Fruit fly (Drosophila melanogaster) whole organism, embryonic: ENCODE data around the gene GCC88.
A peak's percentile ranks its signal among the peaks of the same experiment; 100 is the strongest.

ENCODE experiments used
- Ada2b ChIP-seq: fragments of 200-800 bp; sonication (Bioruptor generic); IDR thresholded peaks from 2 replicates; pipeline ENCODE4 v1.3.6; 2022; ENCODE audit warnings: missing biosample characterization, missing genetic modification characterization
- CG11723 ChIP-seq: fragments of 200-800 bp; sonication (Bioruptor generic); optimal IDR thresholded peaks from 2 replicates; lab custom pipeline; 2017; ENCODE audit warnings: missing biosample characterization, mild to moderate bottlenecking, missing genetic modification characterization
- CG12071 ChIP-seq: fragments of 200-800 bp; sonication (Bioruptor generic); optimal IDR thresholded peaks from 3 replicates; lab custom pipeline; 2018; ENCODE audit warnings: missing biosample characterization, mild to moderate bottlenecking, missing genetic modification characterization
- CG14014 ChIP-seq: fragments of 200-800 bp; sonication (Bioruptor generic); IDR thresholded peaks from 2 replicates; pipeline ENCODE4 v1.3.6; 2022; ENCODE audit warnings: missing biosample characterization, missing genetic modification characterization
- CG14441 ChIP-seq: fragments of 200-800 bp; sonication (Bioruptor generic); IDR thresholded peaks from 2 replicates; pipeline ENCODE4 v1.3.6; 2022; ENCODE audit warnings: missing biosample characterization, missing genetic modification characterization
- CG1603 ChIP-seq: fragments of 200-800 bp; sonication (Bioruptor generic); optimal IDR thresholded peaks from 2 replicates; lab custom pipeline; 2019; ENCODE audit warnings: missing biosample characterization, mild to moderate bottlenecking, missing genetic modification characterization, moderate library complexity
- CG16779 ChIP-seq: fragments of 200-800 bp; sonication (Bioruptor generic); IDR thresholded peaks from 2 replicates; pipeline ENCODE4 v1.3.6; 2022; ENCODE audit warnings: missing biosample characterization, missing genetic modification characterization
- CG16863 ChIP-seq: fragments of 200-800 bp; sonication (Bioruptor generic); optimal IDR thresholded peaks from 3 replicates; lab custom pipeline; 2016; ENCODE audit warnings: missing biosample characterization, missing genetic modification characterization
- CG17568 ChIP-seq: fragments of 200-800 bp; sonication (Bioruptor generic); optimal IDR thresholded peaks from 2 replicates; lab custom pipeline; 2018; ENCODE audit warnings: missing biosample characterization, mild to moderate bottlenecking, missing genetic modification characterization, moderate library complexity
- CG2678 ChIP-seq: fragments of 200-800 bp; sonication (Bioruptor generic); optimal IDR thresholded peaks from 3 replicates; lab custom pipeline; 2019; ENCODE audit warnings: missing biosample characterization, mild to moderate bottlenecking, missing genetic modification characterization, moderate library complexity
- CG3065 ChIP-seq: fragments of 200-800 bp; sonication (Bioruptor generic); optimal IDR thresholded peaks from 2 replicates; lab custom pipeline; 2016; ENCODE audit warnings: missing biosample characterization, missing genetic modification characterization
- CG32767 ChIP-seq: fragments of 200-800 bp; sonication (Bioruptor generic); IDR thresholded peaks from 2 replicates; pipeline ENCODE4 v1.3.6; 2022; ENCODE audit warnings: missing biosample characterization, missing genetic modification characterization
- CG32772 ChIP-seq: fragments of 200-800 bp; sonication (Bioruptor generic); IDR thresholded peaks from 2 replicates; pipeline ENCODE4 v1.3.6; 2022; ENCODE audit warnings: missing biosample characterization, missing genetic modification characterization
- CG3995 ChIP-seq: fragments of 200-800 bp; sonication (Bioruptor generic); optimal IDR thresholded peaks from 3 replicates; lab custom pipeline; 2016; ENCODE audit warnings: missing biosample characterization, missing genetic modification characterization
- CG4282 ChIP-seq: fragments of 200-800 bp; sonication (Bioruptor generic); optimal IDR thresholded peaks from 2 replicates; lab custom pipeline; 2016; ENCODE audit warnings: missing biosample characterization, missing genetic modification characterization
- CG4360 ChIP-seq: fragments of 200-800 bp; sonication (Bioruptor generic); IDR thresholded peaks from 2 replicates; pipeline ENCODE4 v1.3.6; 2022; ENCODE audit warnings: missing biosample characterization, missing genetic modification characterization
- CG6175 ChIP-seq: fragments of 200-800 bp; sonication (Bioruptor generic); IDR thresholded peaks from 3 replicates; pipeline ENCODE4 v1.3.6; 2022; ENCODE audit warnings: missing biosample characterization, missing genetic modification characterization
- CG6654 ChIP-seq: fragments of 200-800 bp; sonication (Bioruptor generic); optimal IDR thresholded peaks from 2 replicates; lab custom pipeline; 2017; ENCODE audit warnings: missing biosample characterization, mild to moderate bottlenecking, missing genetic modification characterization
- CG7556 ChIP-seq: fragments of 200-800 bp; sonication (Bioruptor generic); optimal IDR thresholded peaks from 2 replicates; lab custom pipeline; 2017; ENCODE audit warnings: missing biosample characterization, mild to moderate bottlenecking, missing genetic modification characterization
- CG7786 ChIP-seq: fragments of 200-800 bp; sonication (Bioruptor generic); optimal IDR thresholded peaks from 2 replicates; lab custom pipeline; 2016; ENCODE audit warnings: missing biosample characterization, missing genetic modification characterization
- CG8281 ChIP-seq: fragments of 200-800 bp; sonication (Bioruptor generic); optimal IDR thresholded peaks from 2 replicates; lab custom pipeline; 2018; ENCODE audit warnings: missing biosample characterization, mild to moderate bottlenecking, missing genetic modification characterization, moderate library complexity
- CG8765 ChIP-seq: fragments of 200-800 bp; sonication (Bioruptor generic); IDR thresholded peaks from 2 replicates; pipeline ENCODE4 v1.3.6; 2022; ENCODE audit warnings: missing biosample characterization, missing genetic modification characterization
- CG8924 ChIP-seq: fragments of 200-800 bp; optimal IDR thresholded peaks from 3 replicates; lab custom pipeline; 2019; ENCODE audit warnings: missing biosample characterization, mild to moderate bottlenecking, missing genetic modification characterization, moderate library complexity
- CG9727 ChIP-seq: fragments of 200-800 bp; sonication (Bioruptor generic); optimal IDR thresholded peaks from 3 replicates; lab custom pipeline; 2017; ENCODE audit warnings: missing biosample characterization, mild to moderate bottlenecking, missing genetic modification characterization
- CkIIα-i1 ChIP-seq: fragments of 200-800 bp; sonication (Bioruptor generic); IDR thresholded peaks from 2 replicates; pipeline ENCODE4 v1.3.6; 2022; ENCODE audit warnings: missing biosample characterization, missing genetic modification characterization
- Deaf1 ChIP-seq: fragments of 200-800 bp; optimal IDR thresholded peaks from 3 replicates; lab custom pipeline; 2019; ENCODE audit warnings: missing biosample characterization, mild to moderate bottlenecking, missing genetic modification characterization, moderate library complexity
- Dll ChIP-seq: fragments of 200-800 bp; sonication (Bioruptor generic); IDR thresholded peaks from 4 replicates; pipeline ENCODE4 v1.3.6; 2022; ENCODE audit warnings: missing biosample characterization, missing genetic modification characterization; ENCODE audit not compliant: partially characterized antibody
- Dref ChIP-seq: fragments of 200-800 bp; sonication (Bioruptor generic); IDR thresholded peaks from 2 replicates; pipeline ENCODE4 v1.3.6; 2022; ENCODE audit warnings: missing biosample characterization, missing genetic modification characterization
- NfI ChIP-seq: fragments of 200-800 bp; sonication (Bioruptor generic); optimal IDR thresholded peaks from 3 replicates; lab custom pipeline; 2018; ENCODE audit warnings: missing biosample characterization, mild to moderate bottlenecking, missing genetic modification characterization, moderate library complexity
- Rfx ChIP-seq: fragments of 200-800 bp; sonication (Bioruptor generic); IDR thresholded peaks from 2 replicates; pipeline ENCODE4 v1.3.6; 2022; ENCODE audit warnings: missing biosample characterization, missing genetic modification characterization
- Spps ChIP-seq: fragments of 200-800 bp; sonication (Bioruptor generic); optimal IDR thresholded peaks from 2 replicates; lab custom pipeline; 2018; ENCODE audit warnings: missing biosample characterization, mild to moderate bottlenecking, missing genetic modification characterization
- Sry-β ChIP-seq: fragments of 200-800 bp; sonication (Bioruptor generic); optimal IDR thresholded peaks from 2 replicates; lab custom pipeline; 2018; ENCODE audit warnings: missing biosample characterization, mild to moderate bottlenecking, missing genetic modification characterization, moderate library complexity
- Sry-δ ChIP-seq: fragments of 200-800 bp; sonication (Bioruptor generic); optimal IDR thresholded peaks from 2 replicates; lab custom pipeline; 2016; ENCODE audit warnings: missing biosample characterization, missing genetic modification characterization
- Trl ChIP-seq, 3 experiments: fragments of >200 bp in 2 of 3; fragments of 200-800 bp in 1 of 3; sonication (Bioruptor generic) in 1 of 3; optimal IDR thresholded peaks; 2 replicates in 1 of 3; 3 replicates in 2 of 3; lab custom pipeline; 2016 to 2017; ENCODE audit warnings: missing biosample characterization in 1 of 3, missing genetic modification characterization in 1 of 3
- Xrp1 ChIP-seq: fragments of 200-800 bp; sonication (Bioruptor generic); IDR thresholded peaks from 2 replicates; pipeline ENCODE4 v1.3.6; 2022; ENCODE audit warnings: missing biosample characterization, missing genetic modification characterization
- bab2 ChIP-seq: fragments of 200-800 bp; sonication (Bioruptor generic); optimal IDR thresholded peaks from 2 replicates; lab custom pipeline; 2016; ENCODE audit warnings: missing biosample characterization, missing genetic modification characterization
- bcd ChIP-seq: fragments of 200-800 bp; sonication (Bioruptor generic); optimal IDR thresholded peaks from 2 replicates; lab custom pipeline; 2017; ENCODE audit warnings: missing biosample characterization, mild to moderate bottlenecking, missing genetic modification characterization
- dysf ChIP-seq: fragments of 200-800 bp; sonication (Bioruptor generic); IDR thresholded peaks from 3 replicates; pipeline ENCODE4 v1.3.6; 2022; ENCODE audit warnings: missing biosample characterization, missing genetic modification characterization
- en ChIP-seq: fragments of 200-800 bp; sonication (Bioruptor generic); optimal IDR thresholded peaks from 2 replicates; lab custom pipeline; 2016; ENCODE audit warnings: missing biosample characterization, missing genetic modification characterization
- exex ChIP-seq: fragments of 200-800 bp; sonication (Bioruptor generic); optimal IDR thresholded peaks from 4 replicates; lab custom pipeline; 2018; ENCODE audit warnings: missing biosample characterization, mild to moderate bottlenecking, missing genetic modification characterization, moderate library complexity
- ftz-f1 ChIP-seq: fragments of 200-800 bp; sonication (Bioruptor generic); optimal IDR thresholded peaks from 2 replicates; lab custom pipeline; 2016; ENCODE audit warnings: missing biosample characterization, missing genetic modification characterization
- kay ChIP-seq: fragments of 200-800 bp; sonication (Bioruptor generic); optimal IDR thresholded peaks from 2 replicates; lab custom pipeline; 2016; ENCODE audit warnings: missing biosample characterization, missing genetic modification characterization
- lilli ChIP-seq: fragments of 200-800 bp; sonication (Bioruptor generic); optimal IDR thresholded peaks from 3 replicates; lab custom pipeline; 2016; ENCODE audit warnings: missing biosample characterization, missing genetic modification characterization
- pfk ChIP-seq: fragments of 200-800 bp; sonication (Bioruptor generic); optimal IDR thresholded peaks from 2 replicates; lab custom pipeline; 2018; ENCODE audit warnings: missing biosample characterization, mild to moderate bottlenecking, missing genetic modification characterization, moderate library complexity
- repo ChIP-seq: fragments of 200-800 bp; sonication (Bioruptor generic); optimal IDR thresholded peaks from 2 replicates; lab custom pipeline; 2016; ENCODE audit warnings: missing biosample characterization, missing genetic modification characterization
- sc ChIP-seq, 3 experiments: fragments of >200 bp in 2 of 3; fragments of 200-800 bp in 1 of 3; sonication (Bioruptor generic) in 1 of 3; optimal IDR thresholded peaks; 2 replicates in 2 of 3; 3 replicates in 1 of 3; lab custom pipeline; 2017; ENCODE audit warnings: mild to moderate bottlenecking in 1 of 3, missing biosample characterization in 1 of 3, missing genetic modification characterization in 1 of 3, missing genetic modification reagents in 1 of 3
- shn ChIP-seq: fragments of 200-800 bp; sonication (Bioruptor generic); optimal IDR thresholded peaks from 3 replicates; lab custom pipeline; 2016; ENCODE audit warnings: missing biosample characterization, missing genetic modification characterization
- sima ChIP-seq: fragments of 200-800 bp; sonication (Bioruptor generic); optimal IDR thresholded peaks from 2 replicates; lab custom pipeline; 2016; ENCODE audit warnings: missing biosample characterization, missing genetic modification characterization
- twi ChIP-seq: fragments of 200-800 bp; optimal IDR thresholded peaks from 2 replicates; lab custom pipeline; 2019; ENCODE audit warnings: missing biosample characterization, mild to moderate bottlenecking, missing genetic modification characterization, moderate library complexity
- wek ChIP-seq: fragments of 200-800 bp; sonication (Bioruptor generic); optimal IDR thresholded peaks from 3 replicates; lab custom pipeline; 2018; ENCODE audit warnings: missing biosample characterization, mild to moderate bottlenecking, missing genetic modification characterization, moderate library complexity

Gene GCC88

dm6 chr3R:11214449-11214950, 15.9 kb downstream of the GCC88 start, which contains the start of gene ZnT86D (continued):
- peak; percentile 30 for TF ChIP-seq CG16863 (GFP tag; lab: Kevin White, UChicago)
- TF ChIP-seq sima, result no peak
- TF ChIP-seq Dref, result no peak
- peak; percentile 26 for TF ChIP-seq CG1603 (tag; lab: Kevin White, UChicago)
- peak; percentile 30; the same call in 1 of the 2 replicates for TF ChIP-seq Xrp1 (GFP tag; lab: Robert Waterston, UW)
- TF ChIP-seq exex (tag; lab: Kevin White, UChicago), result peak; percentile 50
- TF ChIP-seq CG8281 (tag; lab: Kevin White, UChicago), result peak; percentile 33
- TF ChIP-seq Spps, result no peak
- TF ChIP-seq Trl (optimal IDR thresholded peaks at IDR 0.05; lab: Kevin White, UChicago), result no peak
- no peak for TF ChIP-seq Trl (GFP tag; optimal IDR thresholded peaks at IDR 0.05; lab: Kevin White, UChicago)
- peak; percentile 36; the same call in 1 of the 2 replicates for TF ChIP-seq Ada2b (GFP tag; lab: Robert Waterston, UW)
- no peak for TF ChIP-seq CG3065 (GFP tag; lab: Kevin White, UChicago)
- TF ChIP-seq CG3995 (GFP tag; lab: Kevin White, UChicago), result peak; percentile 75
- TF ChIP-seq CG6654, result no peak
- no peak for TF ChIP-seq CG12071 (GFP tag; lab: Kevin White, UChicago)
- peak; percentile 55 for TF ChIP-seq CG9727 (GFP tag; lab: Kevin White, UChicago)
- TF ChIP-seq twi (tag; lab: Kevin White, UChicago), result peak; percentile 29
- TF ChIP-seq Dll (GFP tag; lab: Robert Waterston, UW), result no peak
- peak; percentile 68 for TF ChIP-seq CG7556 (GFP tag; lab: Kevin White, UChicago)
- TF ChIP-seq en (GFP tag; lab: Kevin White, UChicago), result no peak
- TF ChIP-seq CG11723 (GFP tag; lab: Kevin White, UChicago), result no peak
- TF ChIP-seq shn (GFP tag; lab: Kevin White, UChicago), result peak; percentile 69
- TF ChIP-seq CG2678, result peak; percentile 83
- peak; percentile 71 for TF ChIP-seq Sry-β
- TF ChIP-seq dysf (GFP tag; lab: Robert Waterston, UW), result peak; percentile 63; the same call in 2 of the 3 replicates
- peak; percentile 58 for TF ChIP-seq CG17568 (GFP tag; lab: Kevin White, UChicago)
- TF ChIP-seq CG7786 (GFP tag; lab: Kevin White, UChicago), result peak; percentile 21
- TF ChIP-seq CG16779 (GFP tag; lab: Robert Waterston, UW), result no peak
- TF ChIP-seq bcd (GFP tag; lab: Kevin White, UChicago), result peak; percentile 68
- TF ChIP-seq Deaf1, result peak; percentile 34
- no peak for TF ChIP-seq CG4360 (GFP tag; lab: Robert Waterston, UW)
- TF ChIP-seq wek, result no peak
- TF ChIP-seq CG4282 (GFP tag; lab: Kevin White, UChicago), result no peak
- TF ChIP-seq CG32772 (GFP tag; lab: Robert Waterston, UW), result peak; percentile 39; the same call in 1 of the 2 replicates
- TF ChIP-seq sc (optimal IDR thresholded peaks at IDR 0.05; lab: Kevin White, UChicago), result no peak
- TF ChIP-seq sc (GFP tag; optimal IDR thresholded peaks at IDR 0.05; lab: Kevin White, UChicago), result peak; percentile 3
- peak; percentile 31 for TF ChIP-seq pfk (GFP tag; lab: Kevin White, UChicago)
- peak; percentile 61 for TF ChIP-seq Rfx
- TF ChIP-seq CG14441 (GFP tag; lab: Robert Waterston, UW), result 0 out of 2 replicates have a peak, but pooled peaks have one; percentile 23
- 0 out of 2 replicates have a peak, but pooled peaks have one; percentile 12 for TF ChIP-seq CG14014
- peak; percentile 69 for TF ChIP-seq CG8924 (tag; lab: Kevin White, UChicago)
- no peak for TF ChIP-seq CG8765 (GFP tag; lab: Robert Waterston, UW)
- no peak for TF ChIP-seq repo (GFP tag; lab: Kevin White, UChicago)
- no peak for TF ChIP-seq CkIIα-i1 (GFP tag; lab: Robert Waterston, UW)
- peak; percentile 49 for TF ChIP-seq bab2 (GFP tag; lab: Kevin White, UChicago)
- peak; percentile 63 for TF ChIP-seq lilli (GFP tag; lab: Kevin White, UChicago)
- TF ChIP-seq Sry-δ (GFP tag; lab: Kevin White, UChicago), result peak; percentile 46
- peak; percentile 40 for TF ChIP-seq kay (GFP tag; lab: Kevin White, UChicago)
- TF ChIP-seq ftz-f1 (GFP tag; lab: Kevin White, UChicago), result no peak
- TF ChIP-seq NfI, result peak; percentile 67
- TF ChIP-seq CG32767 (GFP tag; lab: Robert Waterston, UW), result no peak
- no peak for TF ChIP-seq CG6175
